In genomic region chr3L:13862403-13862802, dm6 we compare ENCODE assay signal across 4 fruit fly cellular contexts.
A peak's percentile ranks its signal among the peaks of the same experiment; 100 is the strongest.
TF ChIP-seq lines count a peak whose summit lies in the region.

No protein-coding gene starts in this region.

TF ChIP-seq in whole organism, adult, 20 proteins besides CTCF, POLR2A, EP300 and RAD21 (continued from another document):
- no peak for TF ChIP-seq kay (GFP tag; lab: Kevin White, UChicago; ENCODE audit: borderline replicate concordance)

TF ChIP-seq in whole organism, embryonic, 481 proteins besides CTCF, POLR2A, EP300 and RAD21 (continued from another document and continues in another):
- TF ChIP-seq Stat92E (GFP tag; optimal IDR thresholded peaks at IDR 0.05; lab: Kevin White, UChicago) (peak in 1 of 3 experiments; percentile 3), CG4360 (GFP tag; IDR thresholded peaks at IDR 0.05; lab: Robert Waterston, UW) (peak; percentile 65), CG18619 (GFP tag; optimal IDR thresholded peaks at IDR 0.05; lab: Kevin White, UChicago) (peak; percentile 83), CG12744 (GFP tag; optimal IDR thresholded peaks at IDR 0.05; lab: Kevin White, UChicago) (peak; percentile 86), Ssrp (tag; optimal IDR thresholded peaks at IDR 0.05; lab: Kevin White, UChicago) (peak; percentile 58), CG11085 (GFP tag; IDR thresholded peaks at IDR 0.05; lab: Robert Waterston, UW) (peak; percentile 87), CG11695 (GFP tag; IDR thresholded peaks at IDR 0.05; lab: Robert Waterston, UW) (peak; percentile 75), Gug (GFP tag; IDR thresholded peaks at IDR 0.05; lab: Robert Waterston, UW) (peak; percentile 100), CG13775 (GFP tag; optimal IDR thresholded peaks at IDR 0.05; lab: Kevin White, UChicago) (peak; percentile 44), CG4854 (GFP tag; optimal IDR thresholded peaks at IDR 0.05; lab: Kevin White, UChicago) (no peak), CG32767 (GFP tag; IDR thresholded peaks at IDR 0.05; lab: Robert Waterston, UW) (peak; percentile 71), CG43689 (GFP tag; IDR thresholded peaks at IDR 0.05; lab: Robert Waterston, UW) (peak; percentile 83), ase (GFP tag; IDR thresholded peaks at IDR 0.05; lab: Robert Waterston, UW) (peak; percentile 91), CG5180 (GFP tag; optimal IDR thresholded peaks at IDR 0.05; lab: Kevin White, UChicago) (no peak), CG8478 (optimal IDR thresholded peaks at IDR 0.05; lab: Kevin White, UChicago) (no peak), NC2α (GFP tag; optimal IDR thresholded peaks at IDR 0.05; lab: Kevin White, UChicago) (peak; percentile 72), h (optimal IDR thresholded peaks at IDR 0.05; lab: Kevin White, UChicago) (no peak), CG15696 (tag; optimal IDR thresholded peaks at IDR 0.05; lab: Kevin White, UChicago) (peak; percentile 37), sim (GFP tag; IDR thresholded peaks at IDR 0.05; lab: Robert Waterston, UW) (peak; percentile 79), CG3281 (GFP tag; optimal IDR thresholded peaks at IDR 0.05; lab: Kevin White, UChicago) (no peak), CG13296 (GFP tag; optimal IDR thresholded peaks at IDR 0.05; lab: Kevin White, UChicago) (peak; percentile 76), insv (GFP tag; optimal IDR thresholded peaks at IDR 0.05; lab: Kevin White, UChicago) (no peak), CG12071 (GFP tag; optimal IDR thresholded peaks at IDR 0.05; lab: Kevin White, UChicago) (no peak), gro (GFP tag; optimal IDR thresholded peaks at IDR 0.05; lab: Kevin White, UChicago) (no peak), amos (GFP tag; IDR thresholded peaks at IDR 0.05; lab: Robert Waterston, UW; ENCODE audit: partially characterized antibody) (peak; percentile 75), CG2199 (GFP tag; IDR thresholded peaks at IDR 0.05; lab: Robert Waterston, UW) (no peak), CG31441 (GFP tag; IDR thresholded peaks at IDR 0.05; lab: Robert Waterston, UW) (peak; percentile 56; the same call in 1 of the 2 replicates), jing (GFP tag; optimal IDR thresholded peaks at IDR 0.05; lab: Kevin White, UChicago) (peak; percentile 73), ind (GFP tag; optimal IDR thresholded peaks at IDR 0.05; lab: Kevin White, UChicago) (peak; percentile 84), Fer1 (GFP tag; optimal IDR thresholded peaks at IDR 0.05; lab: Kevin White, UChicago) (no peak), slou (GFP tag; optimal IDR thresholded peaks at IDR 0.05; lab: Kevin White, UChicago) (no peak), CG1792 (GFP tag; optimal IDR thresholded peaks at IDR 0.05; lab: Kevin White, UChicago) (no peak), Nf-YC (tag; optimal IDR thresholded peaks at IDR 0.05; lab: Kevin White, UChicago) (no peak), CG17186 (GFP tag; optimal IDR thresholded peaks at IDR 0.05; lab: Kevin White, UChicago) (no peak), luna (GFP tag; optimal IDR thresholded peaks at IDR 0.05; lab: Kevin White, UChicago) (peak; percentile 73), CG15073 (GFP tag; optimal IDR thresholded peaks at IDR 0.05; lab: Kevin White, UChicago) (peak; percentile 43), hkb (optimal IDR thresholded peaks at IDR 0.05; lab: Kevin White, UChicago) (no peak), hkb (GFP tag; IDR thresholded peaks at IDR 0.05; lab: Robert Waterston, UW) (no peak), CG1832 (GFP tag; optimal IDR thresholded peaks at IDR 0.05; lab: Kevin White, UChicago) (peak; percentile 31), CG11504 (tag; optimal IDR thresholded peaks at IDR 0.05; lab: Kevin White, UChicago) (no peak), Lim3 (GFP tag; IDR thresholded peaks at IDR 0.05; lab: Robert Waterston, UW) (peak; percentile 73), Atf-2 (GFP tag; optimal IDR thresholded peaks at IDR 0.05; lab: Kevin White, UChicago) (peak; percentile 83), CG15514 (GFP tag; optimal IDR thresholded peaks at IDR 0.05; lab: Kevin White, UChicago) (no peak), gcm (GFP tag; optimal IDR thresholded peaks at IDR 0.05; lab: Kevin White, UChicago) (no peak)

TF ChIP-seq in whole organism, prepupa, 60 proteins besides CTCF, POLR2A, EP300 and RAD21 (continued from another document):
- TF ChIP-seq CG6854 (GFP tag; optimal IDR thresholded peaks at IDR 0.05; lab: Kevin White, UChicago) (no peak), CG4318 (GFP tag; optimal IDR thresholded peaks at IDR 0.05; lab: Kevin White, UChicago) (no peak), esn (GFP tag; optimal IDR thresholded peaks at IDR 0.05; lab: Kevin White, UChicago) (no peak), eg (GFP tag; IDR thresholded peaks at IDR 0.05; lab: Robert Waterston, UW) (peak; percentile 49; the same call in 1 of the 3 replicates)
TF ChIP-seq in whole organism, prepupa: peak in this region for 15.

TF ChIP-seq in whole organism, wandering third instar larva, 38 proteins besides CTCF, POLR2A, EP300 and RAD21 (continued from another document):
- TF ChIP-seq Jra (GFP tag; optimal IDR thresholded peaks at IDR 0.05; lab: Kevin White, UChicago) (no peak), GATAd (GFP tag; optimal IDR thresholded peaks at IDR 0.05; lab: Kevin White, UChicago) (no peak), Vsx2 (GFP tag; optimal IDR thresholded peaks at IDR 0.05; lab: Kevin White, UChicago; ENCODE audit: partially characterized antibody) (no peak), N (GFP tag; optimal IDR thresholded peaks at IDR 0.05; lab: Kevin White, UChicago) (no peak), Sp1 (GFP tag; optimal IDR thresholded peaks at IDR 0.05; lab: Kevin White, UChicago) (peak; percentile 25), CG9705 (GFP tag; optimal IDR thresholded peaks at IDR 0.05; lab: Kevin White, UChicago) (no peak)
